Fruit fly (Drosophila melanogaster) whole organism, wandering third instar larva: ENCODE measurements around the gene CG11598.

Experiments
- Abd-B ChIP-seq: fragments of >200 bp; optimal IDR thresholded peaks from 2 replicates; lab custom pipeline; 2017; ENCODE audit warnings: missing biosample characterization, missing genetic modification characterization
- CG32264 ChIP-seq: fragments of 200-800 bp; sonication (Bioruptor generic); optimal IDR thresholded peaks from 2 replicates; lab custom pipeline; 2016; ENCODE audit warnings: missing biosample characterization, missing genetic modification characterization
- CG9705 ChIP-seq: fragments of 200-800 bp; sonication (Bioruptor generic); optimal IDR thresholded peaks from 2 replicates; lab custom pipeline; 2018; ENCODE audit warnings: missing biosample characterization, mild to moderate bottlenecking, missing genetic modification characterization
- CrebA ChIP-seq: fragments of 200-800 bp; sonication (Bioruptor generic); optimal IDR thresholded peaks from 2 replicates; lab custom pipeline; 2016; ENCODE audit warnings: missing biosample characterization, mild to moderate bottlenecking, missing genetic modification characterization, borderline replicate concordance
- Dfd ChIP-seq: fragments of >200 bp; optimal IDR thresholded peaks from 2 replicates; lab custom pipeline; 2017; ENCODE audit warnings: missing biosample characterization, missing genetic modification characterization
- Dif ChIP-seq: fragments of 200-275, 200-300 bp; sonication (Bioruptor generic); optimal IDR thresholded peaks from 2 replicates; lab custom pipeline; 2018; ENCODE audit warnings: missing biosample characterization, missing genetic modification characterization; ENCODE audit not compliant: partially characterized antibody
- GATAd ChIP-seq: sonication (Bioruptor generic); optimal IDR thresholded peaks from 2 replicates; lab custom pipeline; 2016; ENCODE audit warnings: missing biosample characterization, missing genetic modification characterization
- HLH106 ChIP-seq: fragments of 200-800 bp; optimal IDR thresholded peaks from 3 replicates; lab custom pipeline; 2019; ENCODE audit warnings: missing biosample characterization, mild to moderate bottlenecking, missing genetic modification characterization, moderate library complexity
- Hnf4 ChIP-seq: fragments of 200-800 bp; sonication (Bioruptor generic); optimal IDR thresholded peaks from 2 replicates; lab custom pipeline; 2016; ENCODE audit warnings: missing biosample characterization, mild to moderate bottlenecking, missing genetic modification characterization
- Hr83 ChIP-seq: fragments of 200-300 bp; sonication (Bioruptor generic); optimal IDR thresholded peaks from 2 replicates; lab custom pipeline; 2016; ENCODE audit warnings: missing biosample characterization, mild to moderate bottlenecking, missing genetic modification characterization, moderate library complexity; ENCODE audit not compliant: poor library complexity, severe bottlenecking
- Jra ChIP-seq: sonication (Bioruptor generic); optimal IDR thresholded peaks from 2 replicates; lab custom pipeline; 2016; ENCODE audit warnings: missing biosample characterization, missing genetic modification characterization
- Mio ChIP-seq: sonication (Bioruptor generic); optimal IDR thresholded peaks from 2 replicates; lab custom pipeline; 2016; ENCODE audit warnings: missing biosample characterization, missing genetic modification characterization
- Myc ChIP-seq: fragments of >200 bp; optimal IDR thresholded peaks from 2 replicates; lab custom pipeline; 2017
- N ChIP-seq: fragments of >200 bp; optimal IDR thresholded peaks from 2 replicates; lab custom pipeline; 2018; ENCODE audit warnings: missing biosample characterization, missing external identifiers, missing genetic modification characterization
- OdsH ChIP-seq: fragments of 200-800 bp; sonication (Bioruptor generic); optimal IDR thresholded peaks from 2 replicates; lab custom pipeline; 2016; ENCODE audit warnings: missing biosample characterization, mild to moderate bottlenecking, missing genetic modification characterization
- Sp1 ChIP-seq: fragments of 200-800 bp; sonication (Bioruptor generic); optimal IDR thresholded peaks from 3 replicates; lab custom pipeline; 2019; ENCODE audit warnings: missing biosample characterization, mild to moderate bottlenecking, missing genetic modification characterization, moderate library complexity
- Vsx2 ChIP-seq: fragments of 200-300, 225-300 bp; sonication (Bioruptor generic); optimal IDR thresholded peaks from 2 replicates; lab custom pipeline; 2018; ENCODE audit warnings: missing biosample characterization, missing genetic modification characterization; ENCODE audit not compliant: partially characterized antibody
- br ChIP-seq: fragments of 200-800 bp; sonication (Bioruptor generic); optimal IDR thresholded peaks from 2 replicates; lab custom pipeline; 2016; ENCODE audit warnings: missing biosample characterization, missing genetic modification characterization
- brk ChIP-seq: fragments of 200-800 bp; sonication (Bioruptor generic); optimal IDR thresholded peaks from 2 replicates; lab custom pipeline; 2016; ENCODE audit warnings: missing biosample characterization, mild to moderate bottlenecking, missing genetic modification characterization
- dl ChIP-seq, 2 experiments: fragments of 175-275, 200-275 bp in 1 of 2; fragments of 200-275 bp in 1 of 2; sonication (Bioruptor generic); optimal IDR thresholded peaks; lab custom pipeline; 2018; ENCODE audit warnings: mild to moderate bottlenecking in 2 of 2, missing biosample characterization in 2 of 2, missing genetic modification characterization in 2 of 2, moderate library complexity in 2 of 2; ENCODE audit not compliant: partially characterized antibody in 2 of 2, insufficient read depth in 1 of 2
- dmrt93B ChIP-seq: fragments of 200-800 bp; sonication (Bioruptor generic); optimal IDR thresholded peaks from 2 replicates; lab custom pipeline; 2018; ENCODE audit warnings: missing biosample characterization, mild to moderate bottlenecking, missing genetic modification characterization
- ey ChIP-seq: fragments of 200-800 bp; sonication (Bioruptor generic); optimal IDR thresholded peaks from 2 replicates; lab custom pipeline; 2016; ENCODE audit warnings: missing biosample characterization, missing genetic modification characterization
- fru ChIP-seq: fragments of 200-800 bp; sonication (Bioruptor generic); optimal IDR thresholded peaks from 3 replicates; lab custom pipeline; 2016; ENCODE audit warnings: missing biosample characterization, mild to moderate bottlenecking, missing genetic modification characterization
- h ChIP-seq: fragments of 200-800 bp; sonication (Bioruptor generic); optimal IDR thresholded peaks from 3 replicates; lab custom pipeline; 2016; ENCODE audit warnings: missing biosample characterization, mild to moderate bottlenecking, missing genetic modification characterization
- jim ChIP-seq: fragments of 175-275, 200-325 bp; sonication (Bioruptor generic); optimal IDR thresholded peaks from 2 replicates; lab custom pipeline; 2016; ENCODE audit warnings: missing biosample characterization, mild to moderate bottlenecking, missing genetic modification characterization
- lola ChIP-seq: fragments of >200 bp; optimal IDR thresholded peaks from 2 replicates; lab custom pipeline; 2017; ENCODE audit warnings: missing biosample characterization, missing genetic modification characterization
- pan ChIP-seq: fragments of >200 bp; optimal IDR thresholded peaks from 2 replicates; lab custom pipeline; 2017
- rgr ChIP-seq: fragments of 200-800 bp; sonication (Bioruptor generic); optimal IDR thresholded peaks from 3 replicates; lab custom pipeline; 2016; ENCODE audit warnings: missing biosample characterization, mild to moderate bottlenecking, missing genetic modification characterization
- sage ChIP-seq: fragments of 200-800 bp; sonication (Bioruptor generic); optimal IDR thresholded peaks from 2 replicates; lab custom pipeline; 2016; ENCODE audit warnings: missing biosample characterization, mild to moderate bottlenecking, missing genetic modification characterization
- tai ChIP-seq: sonication (Bioruptor generic); optimal IDR thresholded peaks from 2 replicates; lab custom pipeline; 2016; ENCODE audit warnings: missing biosample characterization, missing genetic modification characterization
- woc ChIP-seq: sonication (Bioruptor generic); optimal IDR thresholded peaks from 2 replicates; lab custom pipeline; 2016; ENCODE audit warnings: missing biosample characterization, mild to moderate bottlenecking, missing genetic modification characterization

The CG11598 gene

DNA sequence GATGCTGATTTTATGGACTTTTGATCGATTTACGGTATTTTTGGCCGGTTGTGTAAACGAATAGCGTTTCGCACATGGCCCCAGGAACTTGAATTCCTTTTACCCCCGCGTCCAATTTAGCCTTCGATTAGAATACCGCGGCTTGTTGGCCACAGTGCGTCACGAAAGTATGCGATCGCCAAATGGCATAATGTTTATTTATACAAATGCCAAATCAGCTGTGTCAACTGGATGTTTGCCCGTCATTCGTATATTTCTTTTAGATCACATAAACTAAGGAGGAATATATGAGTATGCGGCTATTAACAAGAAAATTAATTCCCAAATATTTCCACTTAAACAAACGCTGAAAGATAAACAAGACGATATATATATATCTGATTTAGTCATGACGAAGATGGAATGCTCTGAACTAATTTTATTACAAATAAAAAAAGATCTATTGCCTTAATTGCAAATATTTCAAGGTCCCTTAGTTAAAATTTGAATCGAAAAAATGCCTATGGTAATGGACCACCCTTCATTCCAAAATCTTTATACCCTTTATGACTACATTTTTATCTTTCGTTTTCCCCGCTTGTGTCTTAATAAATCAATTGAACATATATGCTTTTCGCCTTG lies 22.3 kb downstream of the CG11598 start:
- peak; percentile 4 for TF ChIP-seq OdsH (GFP tag; lab: Kevin White, UChicago)
- no peak for TF ChIP-seq ey (GFP tag; lab: Kevin White, UChicago)
- TF ChIP-seq Hnf4: no peak
- no peak for TF ChIP-seq CG9705 (GFP tag; lab: Kevin White, UChicago)

DNA sequence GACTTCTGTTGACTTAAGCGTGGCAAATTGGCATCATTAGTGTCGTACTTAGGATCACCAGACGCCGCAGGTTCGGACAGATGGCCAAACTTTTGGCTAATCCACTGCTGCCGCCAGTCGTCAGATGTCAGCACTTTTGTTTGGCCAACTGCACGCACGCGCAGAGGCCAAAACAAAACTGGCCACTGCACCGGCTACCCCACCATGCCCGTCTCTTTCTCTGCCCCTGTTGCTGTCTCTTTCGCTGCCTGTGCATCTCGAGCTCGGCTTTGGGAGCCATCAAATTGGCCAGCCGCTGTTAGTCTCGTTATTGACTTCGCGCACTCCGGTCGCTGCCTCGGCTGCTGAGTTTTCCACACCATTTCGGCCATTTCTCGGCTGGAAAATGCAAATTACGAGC lies 27.8 kb downstream of the CG11598 start, which contains the start of gene CG14395:
Gene CG14395 (plus strand): TSS at position 301 of the 400 bp plus-strand sequence.
- no peak for TF ChIP-seq Hr83 (GFP tag; lab: Kevin White, UChicago)
- no peak for TF ChIP-seq br (GFP tag; lab: Kevin White, UChicago)
- TF ChIP-seq Myc (lab: Kevin White, UChicago): no peak
- no peak for TF ChIP-seq tai
- TF ChIP-seq CrebA (GFP tag; lab: Kevin White, UChicago): no peak
- TF ChIP-seq, all 38 proteins: peak for 0

DNA sequence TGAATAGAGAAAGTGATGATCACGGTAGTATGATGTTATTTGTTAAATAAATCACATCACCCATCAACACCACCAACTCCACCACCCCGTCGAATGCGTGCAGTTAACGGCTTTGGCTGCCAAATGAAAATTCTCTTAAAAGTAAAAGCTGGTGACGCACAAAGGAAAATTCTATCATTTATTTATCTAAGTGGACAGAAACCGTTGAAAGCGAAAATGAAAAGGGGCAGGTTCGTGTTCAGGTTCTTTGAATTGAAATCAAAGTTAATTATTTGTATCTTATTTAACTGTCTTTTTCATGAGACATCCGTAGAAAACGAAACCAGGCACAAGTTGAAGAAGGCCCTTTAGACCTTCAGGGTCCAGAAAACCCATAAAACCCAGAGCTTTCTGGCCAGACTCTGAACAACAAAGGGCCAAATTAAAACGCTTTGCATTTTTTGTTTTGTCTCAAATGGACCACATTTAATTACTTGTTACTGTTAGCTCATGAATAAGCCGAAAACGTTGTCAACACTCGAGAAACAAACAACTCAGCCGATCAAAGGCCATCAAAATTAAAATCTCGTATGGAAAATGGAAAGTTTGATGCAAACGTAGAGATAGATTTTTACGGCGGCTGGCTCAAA lies 31.6 kb downstream of the CG11598 start:
- no peak for TF ChIP-seq pan (lab: Kevin White, UChicago)
- TF ChIP-seq HLH106: no peak
- TF ChIP-seq sage (GFP tag; lab: Kevin White, UChicago): no peak
- no peak for TF ChIP-seq woc (GFP tag; lab: Kevin White, UChicago)
- no peak for TF ChIP-seq Jra (GFP tag; lab: Kevin White, UChicago)
- no peak for TF ChIP-seq OdsH (GFP tag; lab: Kevin White, UChicago)
- TF ChIP-seq Abd-B (GFP tag; lab: Kevin White, UChicago): no peak
- no peak for TF ChIP-seq rgr (GFP tag; lab: Kevin White, UChicago)
- TF ChIP-seq dl (GFP tag; optimal IDR thresholded peaks at IDR 0.05; lab: Kevin White, UChicago; ENCODE audit: insufficient read depth in 1 of 2, partially characterized antibody in 2 of 2): no peak
- TF ChIP-seq brk: no peak
- no peak for TF ChIP-seq fru (GFP tag; lab: Kevin White, UChicago)
- TF ChIP-seq Hr83 (GFP tag; lab: Kevin White, UChicago): no peak
- TF ChIP-seq lola (GFP tag; lab: Kevin White, UChicago): no peak
- no peak for TF ChIP-seq CrebA (GFP tag; lab: Kevin White, UChicago)
- no peak for TF ChIP-seq Mio (GFP tag; lab: Kevin White, UChicago)
- TF ChIP-seq h (GFP tag; lab: Kevin White, UChicago): no peak
- TF ChIP-seq ey (GFP tag; lab: Kevin White, UChicago): no peak
- no peak for TF ChIP-seq N (GFP tag; lab: Kevin White, UChicago)
- TF ChIP-seq CG9705 (GFP tag; lab: Kevin White, UChicago): no peak
- no peak for TF ChIP-seq Dfd (GFP tag; lab: Kevin White, UChicago)

DNA sequence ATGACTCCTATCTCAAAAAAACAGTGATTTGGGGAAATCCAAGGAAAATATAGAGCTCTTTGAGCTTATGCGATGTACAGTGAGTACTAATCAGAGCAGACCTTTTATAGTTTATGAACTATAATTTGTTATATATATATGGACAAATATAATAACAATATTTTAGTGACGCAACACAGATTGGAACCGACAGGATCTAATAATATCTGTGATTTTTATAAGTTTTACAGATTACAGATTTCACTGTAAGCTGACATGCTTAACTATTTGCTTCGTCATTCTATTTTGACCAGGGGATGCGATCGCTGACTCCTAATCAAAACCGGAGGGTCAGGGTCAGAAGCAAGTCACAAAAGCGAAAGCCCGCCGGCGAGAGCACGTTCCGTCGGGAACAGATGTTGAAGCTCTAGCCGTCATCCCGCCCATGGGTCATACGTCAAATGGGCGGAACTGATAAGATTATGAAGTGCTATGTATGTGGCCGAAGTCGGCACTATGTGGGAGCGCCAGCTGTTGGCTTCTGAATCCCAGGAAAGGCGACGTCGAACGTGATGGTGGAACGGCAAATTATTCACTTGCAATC lies 39.4 kb downstream of the CG11598 start, which contains the start of gene Gnmt:
Gene Gnmt (plus strand): TSS at position 568 of the 583 bp plus-strand sequence.
- TF ChIP-seq GATAd (GFP tag; lab: Kevin White, UChicago) (no peak), Dif (GFP tag; lab: Kevin White, UChicago) (peak; percentile 33)

DNA sequence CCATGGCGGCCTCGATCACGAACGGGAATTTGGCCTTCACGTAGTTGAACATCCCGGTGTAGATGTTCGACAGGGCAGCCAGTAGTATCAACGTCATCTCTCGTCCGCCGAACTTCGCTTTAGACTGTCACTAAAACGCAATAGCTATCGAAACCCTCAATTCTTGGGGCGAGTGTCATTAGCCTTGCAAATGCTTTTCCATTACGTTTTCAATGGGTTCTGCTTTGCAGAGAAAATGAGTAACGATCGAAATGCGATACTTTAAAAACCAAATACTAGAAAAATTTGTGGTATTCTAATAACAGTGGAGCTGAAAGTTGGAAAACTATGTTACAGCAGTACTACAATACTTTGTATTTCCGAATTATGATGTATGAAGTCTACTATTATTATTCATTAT lies 41.4 kb downstream of the CG11598 start, which contains the start of gene CG43630:
Gene CG43630 (minus strand): TSS at position 101 of the 400 bp plus-strand sequence.
- TF ChIP-seq GATAd (GFP tag; lab: Kevin White, UChicago) (no peak), lola (GFP tag; lab: Kevin White, UChicago) (no peak), fru (GFP tag; lab: Kevin White, UChicago) (no peak), Myc (lab: Kevin White, UChicago) (no peak), CG32264 (GFP tag; lab: Kevin White, UChicago) (no peak), Sp1 (GFP tag; lab: Kevin White, UChicago) (no peak), N (GFP tag; lab: Kevin White, UChicago) (no peak), tai (no peak), Mio (GFP tag; lab: Kevin White, UChicago) (no peak), dmrt93B (GFP tag; lab: Kevin White, UChicago) (no peak), CrebA (GFP tag; lab: Kevin White, UChicago) (no peak), rgr (GFP tag; lab: Kevin White, UChicago) (no peak), Vsx2 (GFP tag; lab: Kevin White, UChicago) (no peak), Hr83 (GFP tag; lab: Kevin White, UChicago) (no peak), sage (GFP tag; lab: Kevin White, UChicago) (no peak), HLH106 (no peak), jim (GFP tag; lab: Kevin White, UChicago) (no peak), Dfd (GFP tag; lab: Kevin White, UChicago) (no peak)
